Fruit fly (Drosophila melanogaster): ENCODE data around the gene CG18557.

The CG18557 gene

dm6 chr2L:2872968-2873728, 27.6 kb upstream of the CG18557 start:
- TF ChIP-seq cnc (optimal IDR thresholded peaks at IDR 0.05) (no peak), CG5204 (GFP tag; optimal IDR thresholded peaks at IDR 0.05) (no peak), bab1 (GFP tag; optimal IDR thresholded peaks at IDR 0.05) (no peak), ovo (GFP tag; optimal IDR thresholded peaks at IDR 0.05) (no peak), cic (GFP tag; optimal IDR thresholded peaks at IDR 0.05) (no peak), CG33017 (tag; optimal IDR thresholded peaks at IDR 0.05) (peak; percentile 50), CG12768 (GFP tag; optimal IDR thresholded peaks at IDR 0.05) (peak; percentile 15), kay (GFP tag; ENCODE audit: borderline replicate concordance) (peak; percentile 96), Mnt (GFP tag; optimal IDR thresholded peaks at IDR 0.05) (no peak), CG11617 (GFP tag; optimal IDR thresholded peaks at IDR 0.05) (peak; percentile 45), CG14711 (tag; optimal IDR thresholded peaks at IDR 0.05) (no peak), CG1620 (GFP tag; optimal IDR thresholded peaks at IDR 0.05) (no peak), pad (GFP tag; optimal IDR thresholded peaks at IDR 0.05) (no peak), tj (GFP tag; optimal IDR thresholded peaks at IDR 0.05) (peak; percentile 16), toe (GFP tag; optimal IDR thresholded peaks at IDR 0.05) (no peak), Crg-1 (GFP tag; optimal IDR thresholded peaks at IDR 0.05) (no peak), Hr96 (GFP tag; optimal IDR thresholded peaks at IDR 0.05) (no peak)

dm6 chr2L:2872309-2872932, 26.9 kb upstream of the CG18557 start:
- no peak for TF ChIP-seq CG11617 (GFP tag; optimal IDR thresholded peaks at IDR 0.05)

dm6 chr2L:2869008-2869702, 23.6 kb upstream of the CG18557 start, which contains the start of gene CG8813:
CG8813 (plus strand) TSS chr2L:2869652.
- TF ChIP-seq toe (GFP tag; optimal IDR thresholded peaks at IDR 0.05) (no peak), CG14711 (tag; optimal IDR thresholded peaks at IDR 0.05) (no peak), CG1620 (GFP tag; optimal IDR thresholded peaks at IDR 0.05) (no peak), cic (GFP tag; optimal IDR thresholded peaks at IDR 0.05) (no peak), Crg-1 (GFP tag; optimal IDR thresholded peaks at IDR 0.05) (no peak), cnc (optimal IDR thresholded peaks at IDR 0.05) (no peak), Clk (GFP tag; optimal IDR thresholded peaks at IDR 0.05) (no peak), kay (GFP tag; ENCODE audit: borderline replicate concordance) (no peak), CG12768 (GFP tag; optimal IDR thresholded peaks at IDR 0.05) (no peak), CG7101 (tag; optimal IDR thresholded peaks at IDR 0.05) (no peak)

dm6 chr2L:2865560-2866309, 20.2 kb upstream of the CG18557 start:
- TF ChIP-seq kay (GFP tag; ENCODE audit: borderline replicate concordance) (peak; percentile 81), CG5204 (GFP tag; optimal IDR thresholded peaks at IDR 0.05) (no peak), ovo (GFP tag; optimal IDR thresholded peaks at IDR 0.05) (no peak), cic (GFP tag; optimal IDR thresholded peaks at IDR 0.05) (peak; percentile 77), Mnt (GFP tag; optimal IDR thresholded peaks at IDR 0.05) (no peak), CG7045 (GFP tag; optimal IDR thresholded peaks at IDR 0.05) (no peak), cnc (optimal IDR thresholded peaks at IDR 0.05) (no peak), CG11617 (GFP tag; optimal IDR thresholded peaks at IDR 0.05) (no peak), CG12768 (GFP tag; optimal IDR thresholded peaks at IDR 0.05) (no peak), bab1 (GFP tag; optimal IDR thresholded peaks at IDR 0.05) (no peak), Crg-1 (GFP tag; optimal IDR thresholded peaks at IDR 0.05) (no peak), CG1620 (GFP tag; optimal IDR thresholded peaks at IDR 0.05) (no peak), CG14711 (tag; optimal IDR thresholded peaks at IDR 0.05) (no peak), tj (GFP tag; optimal IDR thresholded peaks at IDR 0.05) (no peak), toe (GFP tag; optimal IDR thresholded peaks at IDR 0.05) (no peak), Clk (GFP tag; optimal IDR thresholded peaks at IDR 0.05) (no peak), CG33017 (tag; optimal IDR thresholded peaks at IDR 0.05) (peak; percentile 23), Hr96 (GFP tag; optimal IDR thresholded peaks at IDR 0.05) (peak; percentile 52), pad (GFP tag; optimal IDR thresholded peaks at IDR 0.05) (no peak), CG7101 (tag; optimal IDR thresholded peaks at IDR 0.05) (no peak)

DNA sequence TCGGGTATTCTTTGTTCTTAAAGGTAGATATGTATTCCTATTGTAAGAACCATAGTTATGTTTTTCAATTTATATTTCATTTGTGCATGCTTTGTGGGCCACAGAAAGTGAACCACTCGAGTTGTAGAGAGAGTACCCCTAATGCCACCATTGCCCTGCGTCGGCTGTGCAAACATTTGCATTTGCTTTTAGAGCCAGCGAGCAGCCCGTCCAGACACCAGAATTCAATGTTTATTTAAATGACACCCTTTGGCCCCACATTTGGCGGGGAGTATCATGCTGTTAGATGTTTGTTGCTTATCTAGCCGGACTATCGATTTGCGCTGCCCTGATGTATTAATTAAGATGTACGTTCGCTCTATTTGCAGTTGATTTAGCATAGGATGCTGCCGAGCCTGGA, 19.1 kb upstream of the CG18557 start:
- TF ChIP-seq pad (GFP tag; optimal IDR thresholded peaks at IDR 0.05) (no peak), CG7101 (tag; optimal IDR thresholded peaks at IDR 0.05) (peak; percentile 11), CG12768 (GFP tag; optimal IDR thresholded peaks at IDR 0.05) (peak; percentile 68), kay (GFP tag; ENCODE audit: borderline replicate concordance) (peak; percentile 23), CG7045 (GFP tag; optimal IDR thresholded peaks at IDR 0.05) (peak; percentile 8)

- TF ChIP-seq Crg-1 (GFP tag; optimal IDR thresholded peaks at IDR 0.05) (no peak), Mnt (GFP tag; optimal IDR thresholded peaks at IDR 0.05) (no peak), CG12768 (GFP tag; optimal IDR thresholded peaks at IDR 0.05) (no peak)
Observed at dm6 chr2L:2862621-2862962, 17.1 kb upstream of the CG18557 start.
